Worm (Caenorhabditis elegans) whole organism, L1 larva: ENCODE measurements around the gene ZK899.1.
A peak's percentile ranks its signal among the peaks of the same experiment; 100 is the strongest.

Source experiments
- F16B12.6 ChIP-seq: fragments of 150-350 bp; optimal IDR thresholded peaks from 2 replicates; lab custom pipeline; 2014; ENCODE audit warnings: missing biosample characterization, missing genetic modification characterization
- blmp-1 ChIP-seq: fragments of 150-350 bp; optimal IDR thresholded peaks from 2 replicates; lab custom pipeline; 2014; ENCODE audit warnings: missing biosample characterization, missing genetic modification characterization
- fkh-10 ChIP-seq: sonication (generic microtip); optimal IDR thresholded peaks from 2 replicates; lab custom pipeline; 2017; ENCODE audit warnings: missing biosample characterization, missing genetic modification reagents, missing genetic modification characterization
- lsy-2 ChIP-seq, 2 experiments: fragments of 150-350 bp; optimal IDR thresholded peaks; 2 replicates each; lab custom pipeline; 2014; ENCODE audit warnings: missing biosample characterization in 2 of 2, missing genetic modification characterization in 2 of 2
- nhr-11 ChIP-seq: fragments of 150-350 bp; optimal IDR thresholded peaks from 2 replicates; lab custom pipeline; 2014; ENCODE audit warnings: missing biosample characterization, missing genetic modification characterization
- zag-1 ChIP-seq: fragments of 150-350 bp; optimal IDR thresholded peaks from 2 replicates; lab custom pipeline; 2014; ENCODE audit warnings: missing biosample characterization, missing genetic modification characterization

- peak; percentile 14 to 20 for TF ChIP-seq lsy-2 (tag; optimal IDR thresholded peaks at IDR 0.05; lab: Kevin White, UChicago)
- TF ChIP-seq zag-1 (tag; lab: Kevin White, UChicago) = no peak
- no peak for TF ChIP-seq nhr-11 (tag; lab: Kevin White, UChicago)
- no peak for TF ChIP-seq F16B12.6
- TF ChIP-seq fkh-10 = no peak
- peak; percentile 67 for TF ChIP-seq blmp-1 (tag; lab: Kevin White, UChicago)
Measured at ce11 chrX:9403622-9404255, 42.7 kb upstream of the ZK899.1 start.
